Worm (Caenorhabditis elegans): ENCODE results near the gene gur-3.

DNA sequence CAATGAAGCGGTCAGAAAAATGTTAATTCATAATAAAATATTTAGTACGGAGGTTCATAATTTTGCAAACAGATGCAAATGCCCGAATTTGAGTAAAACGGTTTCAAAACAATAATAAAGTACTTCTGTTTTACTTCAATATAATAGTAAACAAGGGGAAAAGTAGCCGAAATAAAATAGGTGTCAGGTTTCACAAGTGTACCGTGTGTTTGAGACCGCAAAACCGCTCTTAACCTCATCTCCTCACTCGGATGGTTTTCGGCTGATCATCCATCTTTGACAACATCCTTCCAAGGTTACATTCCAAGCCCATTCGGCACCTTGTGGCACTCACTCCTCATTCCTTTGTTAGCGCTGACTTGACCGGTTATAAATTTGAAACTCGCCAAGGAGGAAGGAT, 31.3 kb upstream of the gur-3 start:
- no peak for TF ChIP-seq drap-1 (GFP tag; optimal IDR thresholded peaks at IDR 0.05)
- no peak for TF ChIP-seq nhr-76 (tag; optimal IDR thresholded peaks at IDR 0.05)
- TF ChIP-seq unc-62 (GFP tag; optimal IDR thresholded peaks at IDR 0.05), result no peak
- TF ChIP-seq mep-1 (tag; optimal IDR thresholded peaks at IDR 0.05), result no peak
- TF ChIP-seq sptf-1 (tag; optimal IDR thresholded peaks at IDR 0.05), result no peak
- no peak for TF ChIP-seq elt-1 (tag; optimal IDR thresholded peaks at IDR 0.05; ENCODE audit: borderline replicate concordance, insufficient read depth)
- no peak for TF ChIP-seq nhr-28 (tag; optimal IDR thresholded peaks at IDR 0.05)
- TF ChIP-seq hlh-1 (tag; optimal IDR thresholded peaks at IDR 0.05), result no peak
- TF ChIP-seq blmp-1 (tag; optimal IDR thresholded peaks at IDR 0.05), result no peak
- TF ChIP-seq ztf-11 (tag; optimal IDR thresholded peaks at IDR 0.05), result no peak
- TF ChIP-seq mls-2 (tag; optimal IDR thresholded peaks at IDR 0.05), result no peak
- no peak for TF ChIP-seq nhr-12 (tag; optimal IDR thresholded peaks at IDR 0.05)
- no peak for TF ChIP-seq nhr-237 (tag; optimal IDR thresholded peaks at IDR 0.05)

Data from whole organism, mixed stage, embryonic.